1 fruit fly cellular context compared by ENCODE assay signal in genomic region chr2L:17588173-17589082, dm6.
TF ChIP-seq lines count a peak whose summit lies in the region.

No protein-coding gene starts in this region.

TF ChIP-seq in whole organism, embryonic, 481 proteins besides CTCF, POLR2A, EP300 and RAD21 (continued from another document):
- no peak for TF ChIP-seq peb (GFP tag; IDR thresholded peaks at IDR 0.05; lab: Robert Waterston, UW)
- no peak for TF ChIP-seq CG1647 (GFP tag; optimal IDR thresholded peaks at IDR 0.05; lab: Kevin White, UChicago)
- no peak for TF ChIP-seq Camta (GFP tag; optimal IDR thresholded peaks at IDR 0.05; lab: Kevin White, UChicago)
- peak; percentile 79 for TF ChIP-seq CG14710 (tag; optimal IDR thresholded peaks at IDR 0.05; lab: Kevin White, UChicago)
- no peak for TF ChIP-seq Trl (optimal IDR thresholded peaks at IDR 0.05; lab: Kevin White, UChicago)
- no peak for TF ChIP-seq Trl (GFP tag; optimal IDR thresholded peaks at IDR 0.05; lab: Kevin White, UChicago)
- TF ChIP-seq HLHmδ (GFP tag; optimal IDR thresholded peaks at IDR 0.05; lab: Kevin White, UChicago): no peak
- no peak for TF ChIP-seq Ada2b (GFP tag; IDR thresholded peaks at IDR 0.05; lab: Robert Waterston, UW)
- TF ChIP-seq crc (GFP tag; optimal IDR thresholded peaks at IDR 0.05; lab: Kevin White, UChicago): no peak
- TF ChIP-seq CG34376 (GFP tag; optimal IDR thresholded peaks at IDR 0.05; lab: Kevin White, UChicago): no peak
- no peak for TF ChIP-seq eve (GFP tag; optimal IDR thresholded peaks at IDR 0.05; lab: Kevin White, UChicago)
- TF ChIP-seq CG3163 (GFP tag; optimal IDR thresholded peaks at IDR 0.05; lab: Kevin White, UChicago): no peak
- peak; percentile 49 for TF ChIP-seq CG13894 (tag; optimal IDR thresholded peaks at IDR 0.05; lab: Kevin White, UChicago)
- TF ChIP-seq CG4282 (GFP tag; optimal IDR thresholded peaks at IDR 0.05; lab: Kevin White, UChicago): no peak
- no peak for TF ChIP-seq CG12744 (GFP tag; optimal IDR thresholded peaks at IDR 0.05; lab: Kevin White, UChicago)
- no peak for TF ChIP-seq Hand (GFP tag; optimal IDR thresholded peaks at IDR 0.05; lab: Kevin White, UChicago)
- TF ChIP-seq CG7987 (GFP tag; optimal IDR thresholded peaks at IDR 0.05; lab: Kevin White, UChicago): no peak
- TF ChIP-seq CG2712 (tag; optimal IDR thresholded peaks at IDR 0.05; lab: Kevin White, UChicago): peak; percentile 79
- TF ChIP-seq CG13624 (GFP tag; optimal IDR thresholded peaks at IDR 0.05; lab: Kevin White, UChicago): no peak
- no peak for TF ChIP-seq CG3065 (GFP tag; optimal IDR thresholded peaks at IDR 0.05; lab: Kevin White, UChicago)
- no peak for TF ChIP-seq E2f2 (GFP tag; IDR thresholded peaks at IDR 0.05; lab: Robert Waterston, UW)
- peak; percentile 57 for TF ChIP-seq CG10147 (GFP tag; optimal IDR thresholded peaks at IDR 0.05; lab: Kevin White, UChicago)
- TF ChIP-seq phol (tag; optimal IDR thresholded peaks at IDR 0.05; lab: Kevin White, UChicago): peak; percentile 75
- no peak for TF ChIP-seq trh (GFP tag; optimal IDR thresholded peaks at IDR 0.05; lab: Kevin White, UChicago)
- TF ChIP-seq Ets65A (GFP tag; lab: Kevin White, UChicago): no peak
- TF ChIP-seq exex (tag; optimal IDR thresholded peaks at IDR 0.05; lab: Kevin White, UChicago): no peak
- no peak for TF ChIP-seq fd102C (GFP tag; optimal IDR thresholded peaks at IDR 0.05; lab: Kevin White, UChicago)
- no peak for TF ChIP-seq otp (GFP tag; IDR thresholded peaks at IDR 0.05; lab: Robert Waterston, UW)
- no peak for TF ChIP-seq Side (GFP tag; optimal IDR thresholded peaks at IDR 0.05; lab: Kevin White, UChicago)
- TF ChIP-seq NC2β (GFP tag; optimal IDR thresholded peaks at IDR 0.05; lab: Kevin White, UChicago): no peak
- no peak for TF ChIP-seq dan (GFP tag; IDR thresholded peaks at IDR 0.05; lab: Robert Waterston, UW)
- TF ChIP-seq sens (GFP tag; lab: Kevin White, UChicago): peak; percentile 8
- peak; percentile 47 for TF ChIP-seq Meics (GFP tag; optimal IDR thresholded peaks at IDR 0.05; lab: Kevin White, UChicago)
- no peak for TF ChIP-seq CG5180 (GFP tag; optimal IDR thresholded peaks at IDR 0.05; lab: Kevin White, UChicago)
- no peak for TF ChIP-seq Max (GFP tag; optimal IDR thresholded peaks at IDR 0.05; lab: Kevin White, UChicago)
- peak; percentile 48 for TF ChIP-seq PHDP (tag; optimal IDR thresholded peaks at IDR 0.05; lab: Kevin White, UChicago)
- no peak for TF ChIP-seq vnd (GFP tag; IDR thresholded peaks at IDR 0.05; lab: Robert Waterston, UW; ENCODE audit: partially characterized antibody)
- TF ChIP-seq Bdp1 (GFP tag; optimal IDR thresholded peaks at IDR 0.05; lab: Kevin White, UChicago): no peak
- TF ChIP-seq CG10543 (GFP tag; optimal IDR thresholded peaks at IDR 0.05; lab: Kevin White, UChicago): no peak
- no peak for TF ChIP-seq ro (GFP tag; IDR thresholded peaks at IDR 0.05; lab: Robert Waterston, UW)
- no peak for TF ChIP-seq Dref (GFP tag; IDR thresholded peaks at IDR 0.05; lab: Robert Waterston, UW)
- peak in 1 of 2 experiments; percentile 58 for TF ChIP-seq Eip74EF (GFP tag; optimal IDR thresholded peaks at IDR 0.05; lab: Kevin White, UChicago)
- no peak for TF ChIP-seq jing (GFP tag; optimal IDR thresholded peaks at IDR 0.05; lab: Kevin White, UChicago)
- TF ChIP-seq pan (optimal IDR thresholded peaks at IDR 0.05; lab: Kevin White, UChicago): no peak
- TF ChIP-seq pan (GFP tag; optimal IDR thresholded peaks at IDR 0.05 in 1 of 2, IDR thresholded peaks at IDR 0.05 in 1 of 2): no peak
- TF ChIP-seq lola (GFP tag; optimal IDR thresholded peaks at IDR 0.05; lab: Kevin White, UChicago): peak in 1 of 3 experiments; percentile 84
- no peak for TF ChIP-seq tup (GFP tag; optimal IDR thresholded peaks at IDR 0.05; lab: Kevin White, UChicago)
- TF ChIP-seq CG9817 (tag; optimal IDR thresholded peaks at IDR 0.05; lab: Kevin White, UChicago): no peak
- TF ChIP-seq CG43689 (GFP tag; IDR thresholded peaks at IDR 0.05; lab: Robert Waterston, UW): no peak
- no peak for TF ChIP-seq slbo (GFP tag; IDR thresholded peaks at IDR 0.05; lab: Robert Waterston, UW)
- TF ChIP-seq toy (GFP tag; IDR thresholded peaks at IDR 0.05; lab: Robert Waterston, UW): no peak
- TF ChIP-seq chinmo (GFP tag; IDR thresholded peaks at IDR 0.05; lab: Robert Waterston, UW; ENCODE audit: partially characterized antibody): no peak
- peak; percentile 7 for TF ChIP-seq tap (tag; optimal IDR thresholded peaks at IDR 0.05; lab: Kevin White, UChicago)
- TF ChIP-seq CG14860 (GFP tag; IDR thresholded peaks at IDR 0.05; lab: Robert Waterston, UW; ENCODE audit: partially characterized antibody): no peak
- no peak for TF ChIP-seq onecut (GFP tag; IDR thresholded peaks at IDR 0.05; lab: Robert Waterston, UW)
- TF ChIP-seq CG5245 (GFP tag; optimal IDR thresholded peaks at IDR 0.05; lab: Kevin White, UChicago): no peak
- no peak for TF ChIP-seq corto (GFP tag; optimal IDR thresholded peaks at IDR 0.05; lab: Kevin White, UChicago)
- no peak for TF ChIP-seq CG30431 (GFP tag; optimal IDR thresholded peaks at IDR 0.05; lab: Kevin White, UChicago)
- no peak for TF ChIP-seq Ravus (GFP tag; IDR thresholded peaks at IDR 0.05; lab: Robert Waterston, UW)
- no peak; the same call in 1 of the 2 replicates for TF ChIP-seq vvl (GFP tag; IDR thresholded peaks at IDR 0.05; lab: Robert Waterston, UW)
- peak; percentile 41; the same call in 1 of the 2 replicates for TF ChIP-seq Ptx1 (GFP tag; IDR thresholded peaks at IDR 0.05; lab: Robert Waterston, UW)
- TF ChIP-seq Nf-YA (GFP tag; IDR thresholded peaks at IDR 0.05; lab: Robert Waterston, UW): no peak
- TF ChIP-seq CG16863 (GFP tag; optimal IDR thresholded peaks at IDR 0.05; lab: Kevin White, UChicago): no peak
- TF ChIP-seq CG8765 (GFP tag; IDR thresholded peaks at IDR 0.05; lab: Robert Waterston, UW): no peak
- no peak for TF ChIP-seq sisA (GFP tag; IDR thresholded peaks at IDR 0.05; lab: Robert Waterston, UW)
- peak; percentile 22 for TF ChIP-seq org-1 (GFP tag; optimal IDR thresholded peaks at IDR 0.05; lab: Kevin White, UChicago)
- peak; percentile 14 for TF ChIP-seq mirr (GFP tag; optimal IDR thresholded peaks at IDR 0.05; lab: Kevin White, UChicago)
- no peak for TF ChIP-seq NfI (GFP tag; optimal IDR thresholded peaks at IDR 0.05; lab: Kevin White, UChicago)
- TF ChIP-seq Spps (tag; optimal IDR thresholded peaks at IDR 0.05; lab: Kevin White, UChicago): peak; percentile 13
- no peak for TF ChIP-seq CG8359 (GFP tag; optimal IDR thresholded peaks at IDR 0.05; lab: Kevin White, UChicago; ENCODE audit: borderline replicate concordance)
- TF ChIP-seq gt (GFP tag; IDR thresholded peaks at IDR 0.05; lab: Robert Waterston, UW): no peak
- TF ChIP-seq trem (tag; optimal IDR thresholded peaks at IDR 0.05; lab: Kevin White, UChicago): peak; percentile 36
- TF ChIP-seq Sox100B (GFP tag; optimal IDR thresholded peaks at IDR 0.05; lab: Kevin White, UChicago): peak; percentile 74
- TF ChIP-seq dmrt99B (tag; optimal IDR thresholded peaks at IDR 0.05; lab: Kevin White, UChicago): peak; percentile 76
- TF ChIP-seq CG2889 (GFP tag; IDR thresholded peaks at IDR 0.05; lab: Robert Waterston, UW): no peak
- no peak for TF ChIP-seq da (GFP tag; optimal IDR thresholded peaks at IDR 0.05; lab: Kevin White, UChicago)
- TF ChIP-seq dimm (GFP tag; IDR thresholded peaks at IDR 0.05; lab: Robert Waterston, UW): no peak
- no peak for TF ChIP-seq schlank (tag; optimal IDR thresholded peaks at IDR 0.05; lab: Kevin White, UChicago)
- no peak for TF ChIP-seq CG16779 (GFP tag; IDR thresholded peaks at IDR 0.05; lab: Robert Waterston, UW)
- TF ChIP-seq tio (GFP tag; optimal IDR thresholded peaks at IDR 0.05; lab: Kevin White, UChicago): no peak
- TF ChIP-seq cato (GFP tag; optimal IDR thresholded peaks at IDR 0.05; lab: Kevin White, UChicago; ENCODE audit: borderline replicate concordance): no peak
- TF ChIP-seq disco-r (GFP tag; optimal IDR thresholded peaks at IDR 0.05; lab: Kevin White, UChicago): no peak
- peak; percentile 58 for TF ChIP-seq Med (GFP tag; lab: Kevin White, UChicago)
- TF ChIP-seq B-H1 (GFP tag; IDR thresholded peaks at IDR 0.05; lab: Robert Waterston, UW): no peak
- TF ChIP-seq ftz-f1 (GFP tag; optimal IDR thresholded peaks at IDR 0.05; lab: Kevin White, UChicago): no peak
- no peak for TF ChIP-seq CG8281 (tag; optimal IDR thresholded peaks at IDR 0.05; lab: Kevin White, UChicago)
- TF ChIP-seq Dp (GFP tag; optimal IDR thresholded peaks at IDR 0.05; lab: Kevin White, UChicago): no peak
- TF ChIP-seq H2.0 (GFP tag; IDR thresholded peaks at IDR 0.05; lab: Robert Waterston, UW): no peak
- no peak for TF ChIP-seq CG7928 (GFP tag; optimal IDR thresholded peaks at IDR 0.05; lab: Kevin White, UChicago)
- TF ChIP-seq maf-S (GFP tag; optimal IDR thresholded peaks at IDR 0.05; lab: Kevin White, UChicago): no peak
- TF ChIP-seq CG2116 (GFP tag; optimal IDR thresholded peaks at IDR 0.05; lab: Kevin White, UChicago): no peak
- TF ChIP-seq CG11696 (GFP tag; IDR thresholded peaks at IDR 0.05; lab: Robert Waterston, UW): no peak
- TF ChIP-seq CG17361 (GFP tag; IDR thresholded peaks at IDR 0.05; lab: Robert Waterston, UW): peak; percentile 89
- no peak for TF ChIP-seq Optix (GFP tag; IDR thresholded peaks at IDR 0.05; lab: Robert Waterston, UW)
- no peak for TF ChIP-seq Aef1 (GFP tag; IDR thresholded peaks at IDR 0.05; lab: Robert Waterston, UW)
- peak; percentile 82 for TF ChIP-seq CG11504 (tag; optimal IDR thresholded peaks at IDR 0.05; lab: Kevin White, UChicago)
- TF ChIP-seq h (optimal IDR thresholded peaks at IDR 0.05; lab: Kevin White, UChicago): no peak
- TF ChIP-seq D19A (tag; optimal IDR thresholded peaks at IDR 0.05; lab: Kevin White, UChicago): peak; percentile 78
- TF ChIP-seq ase (GFP tag; IDR thresholded peaks at IDR 0.05; lab: Robert Waterston, UW): no peak
- TF ChIP-seq hth (optimal IDR thresholded peaks at IDR 0.05; lab: Kevin White, UChicago): no peak
- no peak for TF ChIP-seq odd (GFP tag; optimal IDR thresholded peaks at IDR 0.05; lab: Kevin White, UChicago)
- no peak for TF ChIP-seq Sry-β (GFP tag; optimal IDR thresholded peaks at IDR 0.05; lab: Kevin White, UChicago)
- TF ChIP-seq cg (GFP tag; optimal IDR thresholded peaks at IDR 0.05; lab: Kevin White, UChicago): peak; percentile 33
- TF ChIP-seq CG14667 (GFP tag; IDR thresholded peaks at IDR 0.05; lab: Robert Waterston, UW): no peak
- no peak for TF ChIP-seq pb (GFP tag; optimal IDR thresholded peaks at IDR 0.05; lab: Kevin White, UChicago)
- TF ChIP-seq CG1602 (GFP tag; optimal IDR thresholded peaks at IDR 0.05; lab: Kevin White, UChicago): peak; percentile 28
- TF ChIP-seq CG3407 (GFP tag; optimal IDR thresholded peaks at IDR 0.05; lab: Kevin White, UChicago): no peak
- TF ChIP-seq hb (GFP tag; IDR thresholded peaks at IDR 0.05; lab: Robert Waterston, UW; ENCODE audit: partially characterized antibody): no peak
- TF ChIP-seq CG1529 (GFP tag; optimal IDR thresholded peaks at IDR 0.05; lab: Kevin White, UChicago): no peak
- peak in 1 of 2 experiments; percentile 47 for TF ChIP-seq bsh (GFP tag; optimal IDR thresholded peaks at IDR 0.05; lab: Kevin White, UChicago)
- no peak for TF ChIP-seq Awh (GFP tag; IDR thresholded peaks at IDR 0.05; lab: Robert Waterston, UW)
- TF ChIP-seq bigmax (GFP tag; optimal IDR thresholded peaks at IDR 0.05; lab: Kevin White, UChicago): no peak
- no peak for TF ChIP-seq salm (tag; optimal IDR thresholded peaks at IDR 0.05; lab: Kevin White, UChicago)
- TF ChIP-seq HmgD (GFP tag; optimal IDR thresholded peaks at IDR 0.05; lab: Kevin White, UChicago): no peak
- TF ChIP-seq CG10462 (GFP tag; optimal IDR thresholded peaks at IDR 0.05; lab: Kevin White, UChicago): no peak
- no peak for TF ChIP-seq CG3847 (GFP tag; IDR thresholded peaks at IDR 0.05; lab: Robert Waterston, UW)
- TF ChIP-seq MESR4 (GFP tag; optimal IDR thresholded peaks at IDR 0.05; lab: Kevin White, UChicago): no peak
- TF ChIP-seq dati (GFP tag; IDR thresholded peaks at IDR 0.05; lab: Robert Waterston, UW): no peak
- no peak for TF ChIP-seq CG12942 (GFP tag; optimal IDR thresholded peaks at IDR 0.05; lab: Kevin White, UChicago)
- peak; percentile 18 for TF ChIP-seq CG1233 (GFP tag; optimal IDR thresholded peaks at IDR 0.05; lab: Kevin White, UChicago)
- no peak for TF ChIP-seq NFAT (GFP tag; IDR thresholded peaks at IDR 0.05; lab: Robert Waterston, UW)
- TF ChIP-seq CG15011 (GFP tag; optimal IDR thresholded peaks at IDR 0.05; lab: Kevin White, UChicago): no peak
- TF ChIP-seq stwl (tag; optimal IDR thresholded peaks at IDR 0.05; lab: Kevin White, UChicago): no peak
